Fruit fly (Drosophila melanogaster) whole organism, embryonic: ENCODE data around the gene CG32040.

ENCODE experiments used
- Abd-B ChIP-seq: fragments of 200-800 bp; sonication (Bioruptor generic); optimal IDR thresholded peaks from 2 replicates; lab custom pipeline; 2018; ENCODE audit warnings: missing biosample characterization, mild to moderate bottlenecking, missing genetic modification characterization, moderate library complexity
- Asciz ChIP-seq: fragments of 200-800 bp; sonication (Bioruptor generic); optimal IDR thresholded peaks from 2 replicates; lab custom pipeline; 2017; ENCODE audit warnings: missing biosample characterization, mild to moderate bottlenecking, missing genetic modification characterization, missing genetic modification reagents
- CG11456 ChIP-seq: fragments of 200-800 bp; sonication (Bioruptor generic); IDR thresholded peaks from 3 replicates; pipeline ENCODE4 v1.3.6; 2022; ENCODE audit warnings: missing biosample characterization, missing genetic modification characterization
- CG15514 ChIP-seq: fragments of 200-800 bp; sonication (Bioruptor generic); optimal IDR thresholded peaks from 3 replicates; lab custom pipeline; 2017; ENCODE audit warnings: missing biosample characterization, missing genetic modification characterization, mild to moderate bottlenecking, moderate library complexity, missing genetic modification reagents
- CG15601 ChIP-seq: fragments of 200-800 bp; sonication (Bioruptor generic); optimal IDR thresholded peaks from 3 replicates; lab custom pipeline; 2019; ENCODE audit warnings: missing biosample characterization, mild to moderate bottlenecking, missing genetic modification characterization, moderate library complexity
- CG2712 ChIP-seq: fragments of 200-800 bp; optimal IDR thresholded peaks from 3 replicates; lab custom pipeline; 2019; ENCODE audit warnings: missing biosample characterization, mild to moderate bottlenecking, missing genetic modification characterization, moderate library complexity
- CG31441 ChIP-seq: fragments of 200-800 bp; sonication (Bioruptor generic); IDR thresholded peaks from 2 replicates; pipeline ENCODE4 v1.3.6; 2022; ENCODE audit warnings: missing biosample characterization, missing genetic modification characterization
- CG32772 ChIP-seq: fragments of 200-800 bp; sonication (Bioruptor generic); IDR thresholded peaks from 2 replicates; pipeline ENCODE4 v1.3.6; 2022; ENCODE audit warnings: missing biosample characterization, missing genetic modification characterization
- CG33213 ChIP-seq: fragments of 200-800 bp; sonication (Bioruptor generic); optimal IDR thresholded peaks from 3 replicates; lab custom pipeline; 2016; ENCODE audit warnings: missing biosample characterization, missing genetic modification characterization
- CG4404 ChIP-seq: fragments of 200-800 bp; sonication (Bioruptor generic); IDR thresholded peaks from 2 replicates; pipeline ENCODE4 v1.3.6; 2022; ENCODE audit warnings: missing biosample characterization, missing genetic modification characterization
- CG4707 ChIP-seq: fragments of 200-800 bp; sonication (Bioruptor generic); optimal IDR thresholded peaks from 2 replicates; lab custom pipeline; 2018; ENCODE audit warnings: missing biosample characterization, mild to moderate bottlenecking, missing genetic modification characterization, moderate library complexity
- CG5245 ChIP-seq: fragments of 200-800 bp; sonication (Bioruptor generic); optimal IDR thresholded peaks from 3 replicates; lab custom pipeline; 2016; ENCODE audit warnings: missing biosample characterization, missing genetic modification characterization
- CG6765 ChIP-seq: fragments of 200-800 bp; sonication (Bioruptor generic); optimal IDR thresholded peaks from 3 replicates; lab custom pipeline; 2017; ENCODE audit warnings: missing biosample characterization, mild to moderate bottlenecking, missing genetic modification characterization
- CG7372 ChIP-seq: fragments of 200-800 bp; sonication (Bioruptor generic); IDR thresholded peaks from 2 replicates; pipeline ENCODE4 v1.3.6; 2022; ENCODE audit warnings: missing biosample characterization, missing genetic modification characterization
- CG7963 ChIP-seq: fragments of 200-800 bp; sonication (Bioruptor generic); IDR thresholded peaks from 3 replicates; pipeline ENCODE4 v1.3.6; 2022; ENCODE audit warnings: missing biosample characterization, missing genetic modification characterization; ENCODE audit not compliant: partially characterized antibody
- CG7987 ChIP-seq: fragments of 200-800 bp; sonication (Bioruptor generic); optimal IDR thresholded peaks from 2 replicates; lab custom pipeline; 2018; ENCODE audit warnings: missing biosample characterization, mild to moderate bottlenecking, missing genetic modification characterization, moderate library complexity
- CG8924 ChIP-seq: fragments of 200-800 bp; optimal IDR thresholded peaks from 3 replicates; lab custom pipeline; 2019; ENCODE audit warnings: missing biosample characterization, mild to moderate bottlenecking, missing genetic modification characterization, moderate library complexity
- CG9215 ChIP-seq: fragments of 200-800 bp; sonication (Bioruptor generic); IDR thresholded peaks from 2 replicates; pipeline ENCODE4 v1.3.6; 2022; ENCODE audit warnings: missing biosample characterization, missing genetic modification characterization
- CG9437 ChIP-seq: fragments of 200-800 bp; sonication (Bioruptor generic); optimal IDR thresholded peaks from 2 replicates; lab custom pipeline; 2018; ENCODE audit warnings: missing biosample characterization, mild to moderate bottlenecking, missing genetic modification characterization
- CG9817 ChIP-seq: fragments of 200-800 bp; sonication (Bioruptor generic); optimal IDR thresholded peaks from 2 replicates; lab custom pipeline; 2018; ENCODE audit warnings: missing biosample characterization, mild to moderate bottlenecking, missing genetic modification characterization, moderate library complexity
- CG9876 ChIP-seq: fragments of 200-800 bp; sonication (Bioruptor generic); optimal IDR thresholded peaks from 2 replicates; lab custom pipeline; 2016; ENCODE audit warnings: missing biosample characterization, missing genetic modification characterization
- CHES-1-like ChIP-seq: fragments of 200-800 bp; sonication (Bioruptor generic); optimal IDR thresholded peaks from 2 replicates; lab custom pipeline; 2016; ENCODE audit warnings: missing biosample characterization, missing genetic modification characterization
- Fer1 ChIP-seq: fragments of 200-800 bp; sonication (Bioruptor generic); optimal IDR thresholded peaks from 2 replicates; lab custom pipeline; 2017; ENCODE audit warnings: missing biosample characterization, mild to moderate bottlenecking, missing genetic modification characterization
- H2.0 ChIP-seq: fragments of 200-800 bp; sonication (Bioruptor generic); IDR thresholded peaks from 2 replicates; pipeline ENCODE4 v1.3.6; 2022; ENCODE audit warnings: missing biosample characterization, missing genetic modification characterization
- HLH4C ChIP-seq: fragments of 200-800 bp; sonication (Bioruptor generic); IDR thresholded peaks from 3 replicates; pipeline ENCODE4 v1.3.6; 2022; ENCODE audit warnings: missing biosample characterization, missing genetic modification characterization; ENCODE audit not compliant: partially characterized antibody
- Jarid2 ChIP-seq: fragments of 200-800 bp; sonication (Bioruptor generic); optimal IDR thresholded peaks from 3 replicates; lab custom pipeline; 2017; ENCODE audit warnings: mild to moderate bottlenecking, missing biosample characterization, missing genetic modification reagents, missing genetic modification characterization
- Lhr ChIP-seq: fragments of 200-800 bp; sonication (Bioruptor generic); optimal IDR thresholded peaks from 3 replicates; lab custom pipeline; 2017; ENCODE audit warnings: mild to moderate bottlenecking, missing biosample characterization, missing genetic modification reagents, missing genetic modification characterization
- MBD-R2 ChIP-seq: fragments of 200-800 bp; sonication (Bioruptor generic); IDR thresholded peaks from 2 replicates; pipeline ENCODE4 v1.3.6; 2022; ENCODE audit warnings: missing biosample characterization, missing genetic modification characterization
- MESR4 ChIP-seq: fragments of 200-800 bp; sonication (Bioruptor generic); optimal IDR thresholded peaks from 2 replicates; lab custom pipeline; 2018; ENCODE audit warnings: missing biosample characterization, mild to moderate bottlenecking, missing genetic modification characterization, moderate library complexity
- NfI ChIP-seq: fragments of 200-800 bp; sonication (Bioruptor generic); optimal IDR thresholded peaks from 3 replicates; lab custom pipeline; 2018; ENCODE audit warnings: missing biosample characterization, mild to moderate bottlenecking, missing genetic modification characterization, moderate library complexity
- PHDP ChIP-seq: fragments of 200-800 bp; sonication (Bioruptor generic); optimal IDR thresholded peaks from 3 replicates; lab custom pipeline; 2018; ENCODE audit warnings: missing biosample characterization, mild to moderate bottlenecking, missing genetic modification characterization, moderate library complexity
- Pdp1 ChIP-seq, 2 experiments: fragments of 200-800 bp; sonication (Bioruptor generic); optimal IDR thresholded peaks; 3 replicates each; lab custom pipeline; 2016; ENCODE audit warnings: missing biosample characterization in 2 of 2, missing genetic modification characterization in 2 of 2, mild to moderate bottlenecking in 1 of 2, moderate library complexity in 1 of 2
- Xbp1 ChIP-seq: fragments of 200-800 bp; sonication (Bioruptor generic); optimal IDR thresholded peaks from 3 replicates; lab custom pipeline; 2016; ENCODE audit warnings: missing biosample characterization, mild to moderate bottlenecking, missing genetic modification characterization
- bowl ChIP-seq: fragments of 200-800 bp; sonication (Bioruptor generic); IDR thresholded peaks from 2 replicates; pipeline ENCODE4 v1.3.6; 2022; ENCODE audit warnings: missing biosample characterization, missing genetic modification characterization
- exex ChIP-seq: fragments of 200-800 bp; sonication (Bioruptor generic); optimal IDR thresholded peaks from 4 replicates; lab custom pipeline; 2018; ENCODE audit warnings: missing biosample characterization, mild to moderate bottlenecking, missing genetic modification characterization, moderate library complexity
- gcm2 ChIP-seq: fragments of 200-800 bp; sonication (Bioruptor generic); optimal IDR thresholded peaks from 2 replicates; lab custom pipeline; 2016; ENCODE audit warnings: missing biosample characterization, missing genetic modification characterization
- hkb ChIP-seq, 2 experiments: fragments of 200-800 bp in 1 of 2; fragments of >200 bp in 1 of 2; sonication (Bioruptor generic) in 1 of 2; IDR thresholded peaks in 1 of 2; optimal IDR thresholded peaks in 1 of 2; 2 replicates each; pipeline versions ENCODE4 v1.3.6 to Lab custom; 2017 to 2022; ENCODE audit warnings: missing biosample characterization in 1 of 2, missing genetic modification characterization in 1 of 2
- lab ChIP-seq: fragments of 200-800 bp; sonication (Bioruptor generic); optimal IDR thresholded peaks from 3 replicates; lab custom pipeline; 2017; ENCODE audit warnings: missing biosample characterization, missing genetic modification characterization, mild to moderate bottlenecking, moderate library complexity, missing genetic modification reagents
- lov ChIP-seq, 2 experiments: fragments of 200-800 bp in 1 of 2; fragments of >200 bp in 1 of 2; sonication (Bioruptor generic) in 1 of 2; IDR thresholded peaks in 1 of 2; optimal IDR thresholded peaks in 1 of 2; 2 replicates in 1 of 2; 3 replicates in 1 of 2; pipeline versions ENCODE4 v1.3.6 to Lab custom; 2017 to 2022; ENCODE audit warnings: missing biosample characterization in 1 of 2, missing genetic modification characterization in 1 of 2
- luna ChIP-seq: fragments of 200-800 bp; sonication (Bioruptor generic); optimal IDR thresholded peaks from 2 replicates; lab custom pipeline; 2016; ENCODE audit warnings: missing biosample characterization, missing genetic modification characterization
- mld ChIP-seq: fragments of 200-800 bp; sonication (Bioruptor generic); IDR thresholded peaks from 3 replicates; pipeline ENCODE4 v1.3.6; 2022; ENCODE audit warnings: missing biosample characterization, missing genetic modification characterization; ENCODE audit not compliant: partially characterized antibody
- pita ChIP-seq: fragments of 200-800 bp; sonication (Bioruptor generic); optimal IDR thresholded peaks from 2 replicates; lab custom pipeline; 2017; ENCODE audit warnings: missing biosample characterization, mild to moderate bottlenecking, missing genetic modification characterization
- pnt ChIP-seq: fragments of 200-800 bp; sonication (Bioruptor generic); optimal IDR thresholded peaks from 3 replicates; lab custom pipeline; 2016; ENCODE audit warnings: missing biosample characterization, missing genetic modification characterization
- pum ChIP-seq: fragments of 200-800 bp; sonication (Bioruptor generic); optimal IDR thresholded peaks from 2 replicates; lab custom pipeline; 2016; ENCODE audit warnings: missing biosample characterization, missing genetic modification characterization
- tap ChIP-seq: fragments of 200-800 bp; optimal IDR thresholded peaks from 3 replicates; lab custom pipeline; 2019; ENCODE audit warnings: missing biosample characterization, mild to moderate bottlenecking, missing genetic modification characterization, moderate library complexity
- wdn ChIP-seq: fragments of 200-800 bp; sonication (Bioruptor generic); IDR thresholded peaks from 2 replicates; pipeline ENCODE4 v1.3.6; 2022; ENCODE audit warnings: missing biosample characterization, missing genetic modification characterization
- wor ChIP-seq: fragments of 200-800 bp; sonication (Bioruptor generic); IDR thresholded peaks from 2 replicates; pipeline ENCODE4 v1.3.6; 2022; ENCODE audit warnings: missing biosample characterization, missing genetic modification characterization
- yki ChIP-seq: fragments of >200 bp; optimal IDR thresholded peaks from 3 replicates; lab custom pipeline; 2018

The CG32040 gene

DNA sequence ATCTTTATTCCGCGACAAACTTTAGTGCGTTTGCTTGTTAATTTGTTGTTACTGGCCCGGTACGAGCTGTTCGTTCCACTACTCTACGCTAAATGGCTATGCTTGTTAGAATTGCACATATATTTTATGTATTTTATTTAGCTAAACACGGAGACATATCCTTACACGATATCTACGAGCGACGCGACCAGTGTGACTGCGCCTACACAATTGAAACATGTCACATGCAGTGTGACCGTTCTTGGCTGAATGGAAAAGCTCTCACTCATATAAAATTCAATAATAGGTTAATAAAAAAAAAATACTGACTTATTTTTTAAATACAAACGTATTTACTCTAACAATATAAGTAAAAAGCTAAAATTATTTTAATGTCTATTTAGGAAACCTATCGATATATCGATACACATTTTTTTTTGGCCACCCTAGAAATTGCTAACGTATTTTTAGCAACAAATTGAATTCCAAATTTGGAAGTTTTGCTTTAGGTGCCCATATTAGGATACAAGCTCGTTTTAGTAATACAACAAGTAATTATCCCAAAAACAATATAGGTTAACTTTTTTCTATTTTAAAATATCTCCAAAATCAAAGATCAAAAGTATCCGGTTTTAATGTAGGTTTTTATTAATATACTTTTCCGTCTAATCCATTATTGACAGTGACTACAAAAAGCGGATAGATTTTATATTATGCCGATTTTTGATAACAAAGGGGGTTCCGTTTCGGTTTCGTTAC, 45.3 kb downstream of the CG32040 start, which contains the start of gene CG4080 (continued):
- TF ChIP-seq CG9215 (GFP tag; lab: Robert Waterston, UW) (no peak), H2.0 (GFP tag; lab: Robert Waterston, UW) (no peak), tap (tag; lab: Kevin White, UChicago) (no peak), mld (GFP tag; lab: Robert Waterston, UW) (0 out of 3 replicates have a peak, but pooled peaks have one; percentile 33), MBD-R2 (GFP tag; lab: Robert Waterston, UW) (peak; percentile 25), CG32772 (GFP tag; lab: Robert Waterston, UW) (no peak), CG33213 (GFP tag; lab: Kevin White, UChicago) (peak; percentile 25), CG9437 (GFP tag; lab: Kevin White, UChicago) (peak; percentile 54), Abd-B (GFP tag; lab: Kevin White, UChicago) (peak; percentile 15), Asciz (GFP tag; lab: Kevin White, UChicago) (no peak), lab (peak; percentile 55), Xbp1 (GFP tag; lab: Kevin White, UChicago) (peak; percentile 19), CG31441 (GFP tag; lab: Robert Waterston, UW) (0 out of 2 replicates have a peak, but pooled peaks have one; percentile 44), CG5245 (no peak), CG7372 (GFP tag; lab: Robert Waterston, UW) (no peak), CG15601 (tag; lab: Kevin White, UChicago) (peak; percentile 57), MESR4 (GFP tag; lab: Kevin White, UChicago) (peak; percentile 89), CG6765 (peak; percentile 54), HLH4C (GFP tag; lab: Robert Waterston, UW) (peak; percentile 73), PHDP (tag; lab: Kevin White, UChicago) (peak; percentile 43), CHES-1-like (no peak), CG15514 (peak; percentile 67), Jarid2 (GFP tag; lab: Kevin White, UChicago) (peak; percentile 86), pum (GFP tag; lab: Kevin White, UChicago) (no peak), CG9817 (tag; lab: Kevin White, UChicago) (no peak), CG7987 (peak; percentile 25), hkb (optimal IDR thresholded peaks at IDR 0.05; lab: Kevin White, UChicago) (peak; percentile 6), hkb (GFP tag; IDR thresholded peaks at IDR 0.05; lab: Robert Waterston, UW) (0 out of 2 replicates have a peak, but pooled peaks have one; percentile 19), CG7963 (GFP tag; lab: Robert Waterston, UW) (0 out of 3 replicates have a peak, but pooled peaks have one; percentile 28), CG4707 (GFP tag; lab: Kevin White, UChicago) (no peak), wdn (no peak), luna (GFP tag; lab: Kevin White, UChicago) (no peak), CG8924 (tag; lab: Kevin White, UChicago) (peak; percentile 84), NfI (GFP tag; lab: Kevin White, UChicago) (peak; percentile 23), gcm2 (GFP tag; lab: Kevin White, UChicago) (no peak), Fer1 (GFP tag; lab: Kevin White, UChicago) (peak; percentile 19), CG4404 (no peak), pnt (GFP tag; lab: Kevin White, UChicago) (peak; percentile 9), CG9876 (GFP tag; lab: Kevin White, UChicago) (no peak), lov (optimal IDR thresholded peaks at IDR 0.05; lab: Kevin White, UChicago) (no peak), lov (GFP tag; IDR thresholded peaks at IDR 0.05; lab: Robert Waterston, UW) (no peak), Pdp1 (GFP tag; optimal IDR thresholded peaks at IDR 0.05; lab: Kevin White, UChicago) (peak in 1 of 2 experiments; percentile 22), exex (tag; lab: Kevin White, UChicago) (peak; percentile 1), bowl (GFP tag; lab: Robert Waterston, UW) (no peak), Lhr (GFP tag; lab: Kevin White, UChicago) (peak; percentile 81), yki (no peak), CG2712 (tag; lab: Kevin White, UChicago) (peak; percentile 41), pita (GFP tag; lab: Kevin White, UChicago) (no peak), CG11456 (GFP tag; lab: Robert Waterston, UW) (no peak), wor (no peak)
